Worm (Caenorhabditis elegans) whole organism, L4 larva: ENCODE data around the gene F11C7.6.
A peak's percentile ranks its signal among the peaks of the same experiment; 100 is the strongest.

Source experiments
- D1046.2 ChIP-seq: fragments of 200-800 bp; sonication (Bioruptor generic); IDR thresholded peaks from 2 replicates; pipeline ENCODE4 v1.3.6; 2022; ENCODE audit warnings: missing genetic modification characterization, missing compliant biosample characterization
- F26F4.8 ChIP-seq: fragments of 200-800 bp; sonication (Bioruptor generic); conservative IDR thresholded peaks from 2 replicates; pipeline ENCODE4 v1.3.6; 2022; ENCODE audit warnings: missing genetic modification characterization, missing compliant biosample characterization
- F44E2.7 ChIP-seq: fragments of 200-800 bp; sonication (Bioruptor generic); IDR thresholded peaks from 2 replicates; pipeline ENCODE4 v2.1.2; 2022; ENCODE audit warnings: missing genetic modification characterization, missing compliant biosample characterization
- T26A8.4 ChIP-seq: fragments of 200-800 bp; sonication (Bioruptor generic); IDR thresholded peaks from 2 replicates; pipeline ENCODE4 v1.3.6; 2022; ENCODE audit warnings: missing genetic modification characterization, missing compliant biosample characterization
- Y105C5A.15 ChIP-seq: fragments of 200-800 bp; sonication (Bioruptor generic); IDR thresholded peaks from 2 replicates; pipeline ENCODE4 v1.3.6; 2022; ENCODE audit warnings: missing genetic modification characterization, missing compliant biosample characterization
- Y75B8A.6 ChIP-seq: fragments of 200-800 bp; sonication (Bioruptor generic); IDR thresholded peaks from 2 replicates; pipeline ENCODE4 v1.3.6; 2022; ENCODE audit warnings: missing genetic modification reagents, missing genetic modification characterization, missing compliant biosample characterization
- ZK337.2 ChIP-seq: fragments of 200-800 bp; sonication (Bioruptor generic); IDR thresholded peaks from 2 replicates; pipeline ENCODE4 v1.3.6; 2022; ENCODE audit warnings: missing genetic modification reagents, missing genetic modification characterization, missing compliant biosample characterization
- arid-1 ChIP-seq: fragments of 200-800 bp; sonication (Bioruptor generic); conservative IDR thresholded peaks from 2 replicates; pipeline ENCODE4 v1.3.6; 2022; ENCODE audit warnings: missing genetic modification reagents, missing genetic modification characterization, missing compliant biosample characterization
- ceh-20 ChIP-seq: fragments of 200-800 bp; sonication (Bioruptor generic); IDR thresholded peaks from 2 replicates; pipeline ENCODE4 v1.3.6; 2022; ENCODE audit warnings: missing genetic modification reagents, missing genetic modification characterization, missing compliant biosample characterization
- ceh-44 ChIP-seq: fragments of 200-800 bp; sonication (Bioruptor generic); IDR thresholded peaks from 2 replicates; pipeline ENCODE4 v1.3.6; 2022; ENCODE audit warnings: missing genetic modification reagents, missing genetic modification characterization, missing compliant biosample characterization
- ctbp-1 ChIP-seq: fragments of 200-800 bp; sonication (Bioruptor generic); IDR thresholded peaks from 2 replicates; pipeline ENCODE4 v1.3.6; 2022; ENCODE audit warnings: missing genetic modification reagents, missing genetic modification characterization, missing compliant biosample characterization
- dmd-8 ChIP-seq: fragments of 200-800 bp; sonication (Bioruptor generic); IDR thresholded peaks from 2 replicates; pipeline ENCODE4 v1.3.6; 2022; ENCODE audit warnings: missing genetic modification characterization, missing compliant biosample characterization
- dmd-9 ChIP-seq: fragments of 200-800 bp; sonication (Bioruptor generic); IDR thresholded peaks from 2 replicates; pipeline ENCODE4 v1.3.6; 2022; ENCODE audit warnings: missing genetic modification reagents, missing genetic modification characterization, missing compliant biosample characterization
- egl-43 ChIP-seq: fragments of 200-800 bp; sonication (Bioruptor generic); IDR thresholded peaks from 2 replicates; pipeline ENCODE4 v1.3.6; 2022; ENCODE audit warnings: missing genetic modification reagents, missing genetic modification characterization, missing compliant biosample characterization
- fkh-10 ChIP-seq: fragments of 150-350 bp; optimal IDR thresholded peaks from 2 replicates; lab custom pipeline; 2014; ENCODE audit warnings: missing biosample characterization, missing genetic modification reagents, missing genetic modification characterization
- lim-7 ChIP-seq: fragments of 200-800 bp; sonication (Bioruptor generic); IDR thresholded peaks from 2 replicates; pipeline ENCODE4 v1.3.6; 2022; ENCODE audit warnings: missing genetic modification characterization, missing compliant biosample characterization
- lin-1 ChIP-seq: fragments of 200-800 bp; sonication (Bioruptor generic); IDR thresholded peaks from 2 replicates; pipeline ENCODE4 v1.3.6; 2022; ENCODE audit warnings: missing genetic modification reagents, missing genetic modification characterization, missing compliant biosample characterization
- madf-5 ChIP-seq, 2 experiments: fragments of 200-800 bp; sonication (Bioruptor generic); IDR thresholded peaks; 2 replicates each; pipeline ENCODE4 v1.3.6; 2022; ENCODE audit warnings: missing compliant biosample characterization in 2 of 2, missing genetic modification characterization in 2 of 2
- madf-9 ChIP-seq: fragments of 200-800 bp; sonication (Bioruptor generic); conservative IDR thresholded peaks from 2 replicates; pipeline ENCODE4 v1.3.6; 2022; ENCODE audit warnings: missing genetic modification reagents, missing genetic modification characterization, missing compliant biosample characterization
- mdt-29 ChIP-seq: fragments of 200-800 bp; sonication (Bioruptor generic); IDR thresholded peaks from 2 replicates; pipeline ENCODE4 v1.3.6; 2022; ENCODE audit warnings: missing genetic modification reagents, missing genetic modification characterization, missing compliant biosample characterization
- mxl-2 ChIP-seq: fragments of 200-800 bp; sonication (Bioruptor generic); conservative IDR thresholded peaks from 2 replicates; pipeline ENCODE4 v1.3.6; 2022; ENCODE audit warnings: missing genetic modification reagents, missing genetic modification characterization, missing compliant biosample characterization
- nhr-41 ChIP-seq: fragments of 200-800 bp; sonication (Bioruptor generic); IDR thresholded peaks from 2 replicates; pipeline ENCODE4 v1.3.6; 2022; ENCODE audit warnings: missing genetic modification reagents, missing genetic modification characterization, missing compliant biosample characterization
- nhr-42 ChIP-seq: fragments of 200-800 bp; sonication (Bioruptor generic); IDR thresholded peaks from 2 replicates; pipeline ENCODE4 v1.3.6; 2022; ENCODE audit warnings: missing genetic modification characterization, missing compliant biosample characterization
- php-3 ChIP-seq: fragments of 200-800 bp; sonication (Bioruptor generic); IDR thresholded peaks from 2 replicates; pipeline ENCODE4 v1.3.6; 2022; ENCODE audit warnings: missing genetic modification reagents, missing genetic modification characterization, missing compliant biosample characterization
- saeg-2 ChIP-seq: fragments of 200-800 bp; sonication (Bioruptor generic); IDR thresholded peaks from 2 replicates; pipeline ENCODE4 v1.3.6; 2022; ENCODE audit warnings: missing genetic modification reagents, missing genetic modification characterization, missing compliant biosample characterization
- set-16 ChIP-seq: fragments of 200-800 bp; sonication (Bioruptor generic); IDR thresholded peaks from 2 replicates; pipeline ENCODE4 v1.3.6; 2022; ENCODE audit warnings: missing genetic modification reagents, missing genetic modification characterization, missing compliant biosample characterization
- snpc-1.2 ChIP-seq: fragments of 200-800 bp; sonication (Bioruptor generic); IDR thresholded peaks from 2 replicates; pipeline ENCODE4 v1.3.6; 2022; ENCODE audit warnings: missing genetic modification reagents, missing genetic modification characterization, missing compliant biosample characterization
- tag-97 ChIP-seq: fragments of 200-800 bp; sonication (Bioruptor generic); IDR thresholded peaks from 2 replicates; pipeline ENCODE4 v1.3.6; 2022; ENCODE audit warnings: missing genetic modification characterization, missing compliant biosample characterization
- tra-1 ChIP-seq: fragments of 200-800 bp; sonication (Bioruptor generic); IDR thresholded peaks from 2 replicates; pipeline ENCODE4 v1.3.6; 2022; ENCODE audit warnings: missing genetic modification reagents, missing genetic modification characterization, missing compliant biosample characterization
- vab-7 ChIP-seq: fragments of 200-800 bp; sonication (Bioruptor generic); IDR thresholded peaks from 2 replicates; pipeline ENCODE4 v1.3.6; 2022; ENCODE audit warnings: missing genetic modification reagents, missing genetic modification characterization, missing compliant biosample characterization
- zip-11 ChIP-seq: fragments of 200-800 bp; sonication (Bioruptor generic); IDR thresholded peaks from 2 replicates; pipeline ENCODE4 v1.3.6; 2022; ENCODE audit warnings: missing genetic modification characterization, missing compliant biosample characterization

Gene F11C7.6

DNA sequence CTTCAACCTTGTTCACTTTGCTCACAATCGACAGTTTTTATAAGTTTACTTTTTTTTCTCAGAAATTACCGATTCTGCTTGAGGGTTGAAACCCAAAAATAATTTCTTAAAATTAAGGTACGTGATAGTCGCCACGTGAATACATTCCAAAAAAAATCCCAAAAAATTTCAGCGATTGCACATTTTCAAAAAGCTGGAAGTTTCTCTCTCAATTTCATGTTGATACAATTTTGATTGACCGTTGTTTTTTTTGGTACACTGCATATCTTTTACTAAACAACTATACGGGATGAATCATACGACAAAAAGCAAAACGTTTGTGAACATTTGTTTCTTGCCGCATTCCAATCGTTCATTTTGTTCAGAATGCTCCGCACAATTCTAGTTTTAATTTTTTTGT is 37.0 kb downstream of the F11C7.6 start, which contains the start of gene C36E6.8:
Gene C36E6.8, plus strand, starts transcription at position 301 of the 400 bp plus-strand sequence.
- no peak for TF ChIP-seq lin-1 (GFP tag; lab: Robert Waterston, UW)
- TF ChIP-seq fkh-10 = no peak
- no peak for TF ChIP-seq ceh-20

DNA sequence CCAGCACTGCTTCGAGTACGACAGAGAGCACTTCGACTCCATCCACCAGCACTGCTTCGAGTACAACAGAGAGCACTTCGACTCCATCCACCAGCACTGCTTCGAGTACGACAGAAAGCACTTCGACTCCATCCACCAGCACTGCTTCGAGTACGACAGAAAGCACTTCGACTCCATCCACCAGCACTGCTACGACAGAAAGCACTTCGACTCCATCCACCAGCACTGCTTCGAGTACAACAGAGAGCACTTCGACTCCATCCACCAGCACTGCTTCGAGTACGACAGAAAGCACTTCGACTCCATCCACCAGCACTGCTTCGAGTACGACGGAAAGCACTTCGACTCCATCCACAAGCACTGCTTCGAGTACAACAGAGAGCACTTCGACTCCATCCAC is 41.2 kb downstream of the F11C7.6 start:
- 0 out of 2 replicates have a peak, but pooled peaks have one; percentile 9 for TF ChIP-seq ctbp-1 (GFP tag; lab: Robert Waterston, UW)
- TF ChIP-seq set-16 = peak; percentile 62
- peak; percentile 84; the same call in 1 of the 2 replicates for TF ChIP-seq zip-11 (GFP tag; lab: Robert Waterston, UW)
- peak; percentile 92 for TF ChIP-seq ceh-44 (GFP tag; lab: Robert Waterston, UW)
- 0 out of 2 replicates have a peak, but pooled peaks have one; percentile 82 for TF ChIP-seq tag-97 (GFP tag; lab: Robert Waterston, UW)
- TF ChIP-seq Y105C5A.15 (GFP tag; lab: Robert Waterston, UW) = peak; percentile 92; the same call in 1 of the 2 replicates
- TF ChIP-seq egl-43 (GFP tag; lab: Robert Waterston, UW) = peak; percentile 89
- TF ChIP-seq snpc-1.2 (GFP tag; lab: Robert Waterston, UW) = peak; percentile 69; the same call in 1 of the 2 replicates
- peak; percentile 74; the same call in 1 of the 2 replicates for TF ChIP-seq nhr-42 (GFP tag; lab: Robert Waterston, UW)
- TF ChIP-seq dmd-9 = peak; percentile 82; the same call in 1 of the 2 replicates
- TF ChIP-seq T26A8.4 = peak; percentile 32; the same call in 1 of the 2 replicates
- TF ChIP-seq madf-5 (GFP tag; IDR thresholded peaks at IDR 0.05; lab: Robert Waterston, UW) = peak; percentile 85 to 94; a peak in 3 of 4 replicates
- peak; percentile 81 for TF ChIP-seq lim-7 (GFP tag; lab: Robert Waterston, UW)
- TF ChIP-seq F26F4.8 (GFP tag; lab: Robert Waterston, UW) = peak; percentile 95
- TF ChIP-seq dmd-8 = peak; percentile 67; the same call in 1 of the 2 replicates
- TF ChIP-seq php-3 (GFP tag; lab: Robert Waterston, UW) = peak; percentile 70
- TF ChIP-seq D1046.2 (GFP tag; lab: Robert Waterston, UW) = peak; percentile 79; the same call in 1 of the 2 replicates
- TF ChIP-seq F44E2.7 = peak; percentile 95
- TF ChIP-seq tra-1 (GFP tag; lab: Robert Waterston, UW) = peak; percentile 38; the same call in 1 of the 2 replicates
- TF ChIP-seq saeg-2 (GFP tag; lab: Robert Waterston, UW) = peak; percentile 68; the same call in 1 of the 2 replicates
- peak; percentile 90 for TF ChIP-seq mxl-2
- peak; percentile 82; the same call in 1 of the 2 replicates for TF ChIP-seq madf-9 (GFP tag; lab: Robert Waterston, UW)
- peak; percentile 74 for TF ChIP-seq vab-7 (GFP tag; lab: Robert Waterston, UW)
- peak; percentile 72 for TF ChIP-seq arid-1
- peak; percentile 63; the same call in 1 of the 2 replicates for TF ChIP-seq ceh-20

DNA sequence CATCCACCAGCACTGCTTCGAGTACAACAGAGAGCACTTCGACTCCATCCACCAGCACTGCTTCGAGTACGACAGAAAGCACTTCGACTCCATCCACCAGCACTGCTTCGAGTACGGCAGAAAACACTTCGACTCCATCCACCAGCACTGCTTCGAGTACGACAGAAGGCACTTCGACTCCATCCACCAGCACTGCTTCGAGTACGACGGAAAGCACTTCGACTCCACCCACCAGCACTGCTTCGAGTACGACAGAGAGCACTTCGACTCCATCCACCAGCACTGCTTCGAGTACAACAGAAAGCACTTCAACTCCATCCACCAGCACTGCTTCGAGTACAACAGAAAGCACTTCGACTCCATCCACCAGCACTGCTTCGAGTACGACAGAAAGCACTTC is 43.3 kb downstream of the F11C7.6 start:
- TF ChIP-seq dmd-8 = peak; percentile 79
- peak; percentile 26; the same call in 1 of the 2 replicates for TF ChIP-seq php-3 (GFP tag; lab: Robert Waterston, UW)
- TF ChIP-seq saeg-2 (GFP tag; lab: Robert Waterston, UW) = 0 out of 2 replicates have a peak, but pooled peaks have one; percentile 41
- TF ChIP-seq egl-43 (GFP tag; lab: Robert Waterston, UW) = peak; percentile 73
- TF ChIP-seq nhr-42 (GFP tag; lab: Robert Waterston, UW) = peak; percentile 53; the same call in 1 of the 2 replicates
- TF ChIP-seq madf-9 (GFP tag; lab: Robert Waterston, UW) = peak; percentile 42; the same call in 1 of the 2 replicates
- TF ChIP-seq D1046.2 (GFP tag; lab: Robert Waterston, UW) = peak; percentile 71
- TF ChIP-seq ctbp-1 (GFP tag; lab: Robert Waterston, UW) = 0 out of 2 replicates have a peak, but pooled peaks have one; percentile 30
- TF ChIP-seq mdt-29 (GFP tag; lab: Robert Waterston, UW) = peak; percentile 56; the same call in 1 of the 2 replicates
- 0 out of 2 replicates have a peak, but pooled peaks have one; percentile 60 for TF ChIP-seq tag-97 (GFP tag; lab: Robert Waterston, UW)
- peak; percentile 9; the same call in 1 of the 2 replicates for TF ChIP-seq dmd-9
- TF ChIP-seq set-16 = peak; percentile 60
- 0 out of 2 replicates have a peak, but pooled peaks have one; percentile 50 for TF ChIP-seq Y75B8A.6 (GFP tag; lab: Robert Waterston, UW)
- peak; percentile 2; the same call in 1 of the 2 replicates for TF ChIP-seq ceh-44 (GFP tag; lab: Robert Waterston, UW)
- TF ChIP-seq nhr-41 (GFP tag; lab: Robert Waterston, UW) = peak; percentile 29; the same call in 1 of the 2 replicates
- 0 out of 2 replicates have a peak, but pooled peaks have one; percentile 61 for TF ChIP-seq lim-7 (GFP tag; lab: Robert Waterston, UW)
- peak; percentile 29 to 71; a peak in 3 of 4 replicates for TF ChIP-seq madf-5 (GFP tag; IDR thresholded peaks at IDR 0.05; lab: Robert Waterston, UW)
- peak; percentile 84 for TF ChIP-seq F44E2.7
- peak; percentile 50 for TF ChIP-seq ZK337.2
- peak; percentile 62; the same call in 1 of the 2 replicates for TF ChIP-seq snpc-1.2 (GFP tag; lab: Robert Waterston, UW)
